Worm (Caenorhabditis elegans): ENCODE data around the gene K10B2.4.
A peak's percentile ranks its signal among the peaks of the same experiment; 100 is the strongest.

K10B2.4 gene

DNA sequence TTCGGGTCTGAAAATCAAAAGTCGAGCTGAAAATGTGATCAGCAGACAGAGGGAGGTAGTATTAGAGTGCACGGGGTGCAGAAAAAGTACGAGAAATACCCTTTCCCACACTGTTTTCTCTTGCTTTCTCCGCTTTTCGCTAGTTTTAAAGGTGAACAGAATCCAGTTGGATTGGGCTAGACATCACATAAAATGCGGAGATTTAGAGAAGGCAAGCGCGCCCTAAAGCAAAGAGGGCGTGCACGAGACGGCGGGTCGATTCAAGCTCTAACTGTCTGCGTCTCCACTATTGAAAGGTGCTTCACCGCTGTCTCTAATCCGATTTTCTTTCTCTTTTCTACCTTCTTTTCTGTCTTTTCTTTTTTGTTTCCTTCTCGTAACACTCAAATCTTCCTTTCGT is 9.4 kb upstream of the K10B2.4 start:
- TF ChIP-seq dsc-1 (tag; optimal IDR thresholded peaks at IDR 0.05) (peak; percentile 76), fkh-4 (tag; optimal IDR thresholded peaks at IDR 0.05; ENCODE audit: borderline replicate concordance) (peak; percentile 21), ceh-82 (tag; optimal IDR thresholded peaks at IDR 0.05) (peak; percentile 70 to 94 (median 77)), lir-3 (tag; optimal IDR thresholded peaks at IDR 0.05; ENCODE audit: poor library complexity) (peak; percentile 47), jun-1 (tag; optimal IDR thresholded peaks at IDR 0.05) (peak; percentile 86), nhr-20 (tag; optimal IDR thresholded peaks at IDR 0.05) (peak; percentile 91), ceh-8 (GFP tag; optimal IDR thresholded peaks at IDR 0.05) (peak; percentile 29), Y116A8C.19 (tag; optimal IDR thresholded peaks at IDR 0.05; ENCODE audit: borderline replicate concordance) (no peak), F16B12.6 (tag; optimal IDR thresholded peaks at IDR 0.05) (peak; percentile 47), fkh-10 (GFP tag; optimal IDR thresholded peaks at IDR 0.05) (peak; percentile 66), ztf-11 (tag; optimal IDR thresholded peaks at IDR 0.05) (peak in 1 of 2 experiments; percentile 5), nhr-28 (tag; optimal IDR thresholded peaks at IDR 0.05) (no peak), nhr-11 (tag; optimal IDR thresholded peaks at IDR 0.05) (no peak), lsy-2 (tag; optimal IDR thresholded peaks at IDR 0.05) (peak; percentile 87 to 89), nhr-90 (tag; optimal IDR thresholded peaks at IDR 0.05; ENCODE audit: poor library complexity) (peak; percentile 79), grh-1 (GFP tag; IDR thresholded peaks at IDR 0.05) (peak; percentile 45; the same call in 1 of the 2 replicates), blmp-1 (tag; optimal IDR thresholded peaks at IDR 0.05) (peak; percentile 97), unc-98 (GFP tag; IDR thresholded peaks at IDR 0.05) (no peak), C04F5.9 (tag; optimal IDR thresholded peaks at IDR 0.05) (no peak), efl-1 (optimal IDR thresholded peaks at IDR 0.05) (peak; percentile 84 to 90), efl-1 (GFP tag; optimal IDR thresholded peaks at IDR 0.05 in 1 of 2) (peak; percentile 71 to 97), snpc-4 (tag; optimal IDR thresholded peaks at IDR 0.05) (peak; percentile 50), pqm-1 (tag; optimal IDR thresholded peaks at IDR 0.05) (no peak), xbp-1 (tag; optimal IDR thresholded peaks at IDR 0.05) (peak; percentile 83), hpl-2 (GFP tag; optimal IDR thresholded peaks at IDR 0.05) (peak; percentile 20), ceh-90 (tag; optimal IDR thresholded peaks at IDR 0.05) (no peak), sox-4 (tag; optimal IDR thresholded peaks at IDR 0.05) (no peak), egl-13 (tag; optimal IDR thresholded peaks at IDR 0.05) (peak; percentile 62), lin-13 (GFP tag; optimal IDR thresholded peaks at IDR 0.05) (peak; percentile 80), nhr-76 (tag; optimal IDR thresholded peaks at IDR 0.05) (no peak), snu-23 (GFP tag; optimal IDR thresholded peaks at IDR 0.05) (peak; percentile 94), tlp-1 (tag; optimal IDR thresholded peaks at IDR 0.05) (no peak), alr-1 (tag; optimal IDR thresholded peaks at IDR 0.05; ENCODE audit: borderline replicate concordance) (no peak), ceh-88 (GFP tag; IDR thresholded peaks at IDR 0.05) (0 out of 2 replicates have a peak, but pooled peaks have one; percentile 16), tbx-2 (tag; optimal IDR thresholded peaks at IDR 0.05) (peak; percentile 87), pag-3 (tag; optimal IDR thresholded peaks at IDR 0.05; ENCODE audit: borderline replicate concordance, insufficient read depth) (no peak), C16A3.4 (tag; optimal IDR thresholded peaks at IDR 0.05) (peak; percentile 81), nhr-71 (tag; optimal IDR thresholded peaks at IDR 0.05) (peak; percentile 92), skn-1 (tag; optimal IDR thresholded peaks at IDR 0.05) (peak; percentile 85), nhr-77 (tag; optimal IDR thresholded peaks at IDR 0.05) (peak; percentile 73), rnt-1 (tag; optimal IDR thresholded peaks at IDR 0.05) (peak; percentile 89), nhr-85 (tag) (peak; percentile 92), lin-39 (tag; optimal IDR thresholded peaks at IDR 0.05) (no peak), fkh-8 (tag; optimal IDR thresholded peaks at IDR 0.05) (peak; percentile 88), nhr-237 (tag; optimal IDR thresholded peaks at IDR 0.05) (peak; percentile 20), ztf-4 (tag; optimal IDR thresholded peaks at IDR 0.05) (peak; percentile 72), lin-15B (tag; optimal IDR thresholded peaks at IDR 0.05) (peak; percentile 86), lin-14 (GFP tag; optimal IDR thresholded peaks at IDR 0.05) (peak; percentile 96), mef-2 (tag; optimal IDR thresholded peaks at IDR 0.05) (no peak), sup-37 (GFP tag; optimal IDR thresholded peaks at IDR 0.05) (no peak), ceh-63 (GFP tag; optimal IDR thresholded peaks at IDR 0.05) (no peak), ces-1 (GFP tag; optimal IDR thresholded peaks at IDR 0.05) (no peak), mdl-1 (tag; optimal IDR thresholded peaks at IDR 0.05) (peak; percentile 45 to 97)
